Worm (Caenorhabditis elegans) whole organism, L4 larva: ENCODE results near the gene T26C5.3.

Experiments
- F44E2.7 ChIP-seq: fragments of 200-800 bp; sonication (Bioruptor generic); IDR thresholded peaks from 2 replicates; pipeline ENCODE4 v2.1.2; 2022; ENCODE audit warnings: missing genetic modification characterization, missing compliant biosample characterization
- F49E8.2 ChIP-seq: sonication (generic microtip); optimal IDR thresholded peaks from 2 replicates; lab custom pipeline; 2016; ENCODE audit warnings: missing compliant biosample characterization, mild to moderate bottlenecking, missing genetic modification characterization, borderline replicate concordance
- R02D3.7 ChIP-seq: fragments of 150-350 bp; sonication (generic microtip); optimal IDR thresholded peaks from 3 replicates; lab custom pipeline; 2014; ENCODE audit warnings: missing biosample characterization, missing genetic modification characterization
- T20F7.1 ChIP-seq: fragments of 200-800 bp; sonication (Bioruptor generic); optimal IDR thresholded peaks from 2 replicates; lab custom pipeline; 2018; ENCODE audit warnings: mild to moderate bottlenecking, missing genetic modification characterization, missing compliant biosample characterization
- T26A8.4 ChIP-seq: fragments of 200-800 bp; sonication (Bioruptor generic); IDR thresholded peaks from 2 replicates; pipeline ENCODE4 v1.3.6; 2022; ENCODE audit warnings: missing genetic modification characterization, missing compliant biosample characterization
- Y105C5A.15 ChIP-seq: fragments of 200-800 bp; sonication (Bioruptor generic); IDR thresholded peaks from 2 replicates; pipeline ENCODE4 v1.3.6; 2022; ENCODE audit warnings: missing genetic modification characterization, missing compliant biosample characterization
- aha-1 ChIP-seq: fragments of 150-350 bp; peaks from one replicate; lab custom pipeline; 2014; ENCODE audit warnings: missing biosample characterization, missing genetic modification characterization
- aly-2 ChIP-seq: sonication (generic microtip); optimal IDR thresholded peaks from 2 replicates; lab custom pipeline; 2018; ENCODE audit warnings: missing biosample characterization, missing genetic modification characterization
- ama-1 ChIP-seq: fragments of 150-350 bp; optimal IDR thresholded peaks from 2 replicates; lab custom pipeline; 2014; ENCODE audit warnings: inconsistent platforms, mixed read lengths
- ceh-20 ChIP-seq: fragments of 200-800 bp; sonication (Bioruptor generic); IDR thresholded peaks from 2 replicates; pipeline ENCODE4 v1.3.6; 2022; ENCODE audit warnings: missing genetic modification reagents, missing genetic modification characterization, missing compliant biosample characterization
- ceh-28 ChIP-seq: fragments of 150-350 bp; optimal IDR thresholded peaks from 2 replicates; lab custom pipeline; 2014; ENCODE audit warnings: missing biosample characterization, missing genetic modification reagents, missing genetic modification characterization
- ceh-32 ChIP-seq: sonication (generic microtip); optimal IDR thresholded peaks from 2 replicates; lab custom pipeline; 2016; ENCODE audit warnings: mild to moderate bottlenecking, missing genetic modification characterization, missing compliant biosample characterization; ENCODE audit not compliant: poor library complexity
- ceh-62 ChIP-seq: sonication (generic microtip); optimal IDR thresholded peaks from 2 replicates; lab custom pipeline; 2017; ENCODE audit warnings: missing biosample characterization, missing genetic modification characterization
- daf-12 ChIP-seq: fragments of 150-350 bp; optimal IDR thresholded peaks from 2 replicates; lab custom pipeline; 2014; ENCODE audit warnings: missing biosample characterization, missing genetic modification reagents, missing genetic modification characterization
- daf-16 ChIP-seq, 3 experiments: sonication (generic microtip); optimal IDR thresholded peaks; 2 replicates each; lab custom pipeline; 2016 to 2017; ENCODE audit warnings: missing genetic modification characterization in 3 of 3, missing genetic modification reagents in 3 of 3, mild to moderate bottlenecking in 2 of 3, missing compliant biosample characterization in 2 of 3, missing biosample characterization in 1 of 3, moderate library complexity in 1 of 3
- dmd-6 ChIP-seq: fragments of 200-800 bp; sonication (Bioruptor generic); IDR thresholded peaks from 2 replicates; pipeline ENCODE4 v1.3.6; 2022; ENCODE audit warnings: missing genetic modification reagents, missing genetic modification characterization, missing compliant biosample characterization
- duxl-1 ChIP-seq: sonication (generic microtip); optimal IDR thresholded peaks from 2 replicates; lab custom pipeline; 2016; ENCODE audit warnings: mild to moderate bottlenecking, missing genetic modification characterization, moderate library complexity, missing compliant biosample characterization; ENCODE audit not compliant: poor library complexity
- dve-1 ChIP-seq: sonication (generic microtip); optimal IDR thresholded peaks from 2 replicates; lab custom pipeline; 2017; ENCODE audit warnings: antibody characterized with exemption, mild to moderate bottlenecking, missing genetic modification characterization, missing compliant biosample characterization; ENCODE audit not compliant: insufficient read depth
- hif-1 ChIP-seq, 2 experiments: sonication (generic microtip); optimal IDR thresholded peaks; 2 replicates each; lab custom pipeline; 2016 to 2017; ENCODE audit warnings: missing compliant biosample characterization in 2 of 2, missing genetic modification characterization in 2 of 2, missing genetic modification reagents in 2 of 2, missing genotype in 2 of 2, mild to moderate bottlenecking in 1 of 2
- hlh-11 ChIP-seq: fragments of 200-800 bp; sonication (Bioruptor generic); optimal IDR thresholded peaks from 2 replicates; lab custom pipeline; 2018; ENCODE audit warnings: mild to moderate bottlenecking, missing genetic modification characterization, missing compliant biosample characterization
- hmg-1.1 ChIP-seq: fragments of 200-800 bp; sonication (Bioruptor generic); IDR thresholded peaks from 2 replicates; pipeline ENCODE4 v1.3.6; 2022; ENCODE audit warnings: missing genetic modification reagents, missing genetic modification characterization, missing compliant biosample characterization
- lin-15B ChIP-seq: fragments of 150-350 bp; sonication (generic microtip); optimal IDR thresholded peaks from 3 replicates; lab custom pipeline; 2014; ENCODE audit warnings: missing biosample characterization, missing genetic modification characterization
- lir-3 ChIP-seq: sonication (generic microtip); optimal IDR thresholded peaks from 2 replicates; lab custom pipeline; 2016; ENCODE audit warnings: mild to moderate bottlenecking, missing genetic modification characterization, missing compliant biosample characterization
- madf-5 ChIP-seq, 2 experiments: fragments of 200-800 bp; sonication (Bioruptor generic); IDR thresholded peaks; 2 replicates each; pipeline ENCODE4 v1.3.6; 2022; ENCODE audit warnings: missing compliant biosample characterization in 2 of 2, missing genetic modification characterization in 2 of 2
- mep-1 ChIP-seq: fragments of 150-350 bp; sonication (generic microtip); optimal IDR thresholded peaks from 3 replicates; lab custom pipeline; 2014; ENCODE audit warnings: missing biosample characterization, missing genetic modification characterization
- mxl-2 ChIP-seq: fragments of 200-800 bp; sonication (Bioruptor generic); conservative IDR thresholded peaks from 2 replicates; pipeline ENCODE4 v1.3.6; 2022; ENCODE audit warnings: missing genetic modification reagents, missing genetic modification characterization, missing compliant biosample characterization
- nhr-10 ChIP-seq: fragments of 150-350 bp; optimal IDR thresholded peaks from 2 replicates; lab custom pipeline; 2014; ENCODE audit warnings: missing biosample characterization, missing genetic modification characterization
- nhr-28 ChIP-seq: fragments of 150-350 bp; optimal IDR thresholded peaks from 2 replicates; lab custom pipeline; 2014; ENCODE audit warnings: missing biosample characterization, missing genetic modification characterization
- nhr-48 ChIP-seq: sonication (generic microtip); optimal IDR thresholded peaks from 2 replicates; lab custom pipeline; 2016; ENCODE audit warnings: mild to moderate bottlenecking, missing genetic modification characterization, missing compliant biosample characterization
- nhr-77 ChIP-seq: fragments of 150-350 bp; optimal IDR thresholded peaks from 2 replicates; lab custom pipeline; 2014; ENCODE audit warnings: missing biosample characterization, missing genetic modification characterization
- php-3 ChIP-seq: fragments of 200-800 bp; sonication (Bioruptor generic); IDR thresholded peaks from 2 replicates; pipeline ENCODE4 v1.3.6; 2022; ENCODE audit warnings: missing genetic modification reagents, missing genetic modification characterization, missing compliant biosample characterization
- pqm-1 ChIP-seq: sonication (generic microtip); optimal IDR thresholded peaks from 2 replicates; lab custom pipeline; 2017; ENCODE audit warnings: missing biosample characterization, missing genetic modification characterization
- rbr-2 ChIP-seq: sonication (generic microtip); optimal IDR thresholded peaks from 2 replicates; lab custom pipeline; 2016; ENCODE audit warnings: missing genotype, missing genetic modification characterization, missing compliant biosample characterization
- saeg-2 ChIP-seq: fragments of 200-800 bp; sonication (Bioruptor generic); IDR thresholded peaks from 2 replicates; pipeline ENCODE4 v1.3.6; 2022; ENCODE audit warnings: missing genetic modification reagents, missing genetic modification characterization, missing compliant biosample characterization
- skn-1 ChIP-seq: fragments of 150-350 bp; optimal IDR thresholded peaks from 2 replicates; lab custom pipeline; 2014; ENCODE audit warnings: missing biosample characterization, missing genetic modification characterization
- snpc-1.2 ChIP-seq: fragments of 200-800 bp; sonication (Bioruptor generic); IDR thresholded peaks from 2 replicates; pipeline ENCODE4 v1.3.6; 2022; ENCODE audit warnings: missing genetic modification reagents, missing genetic modification characterization, missing compliant biosample characterization
- snpc-4 ChIP-seq: fragments of 150-350 bp; optimal IDR thresholded peaks from 2 replicates; lab custom pipeline; 2014; ENCODE audit warnings: missing biosample characterization, missing genetic modification characterization
- tra-1 ChIP-seq: fragments of 200-800 bp; sonication (Bioruptor generic); IDR thresholded peaks from 2 replicates; pipeline ENCODE4 v1.3.6; 2022; ENCODE audit warnings: missing genetic modification reagents, missing genetic modification characterization, missing compliant biosample characterization
- unc-62 ChIP-seq, 3 experiments: fragments of 150-350 bp in 1 of 3; sonication (generic microtip); optimal IDR thresholded peaks in 2 of 3; peaks in 1 of 3; 1 replicate in 1 of 3; 2 replicates in 2 of 3; lab custom pipeline; 2014 to 2017; ENCODE audit warnings: missing biosample characterization in 3 of 3, missing genetic modification characterization in 3 of 3, missing genetic modification reagents in 3 of 3, missing genotype in 1 of 3
- zag-1 ChIP-seq: fragments of 150-350 bp; optimal IDR thresholded peaks from 2 replicates; lab custom pipeline; 2014; ENCODE audit warnings: missing biosample characterization, missing genetic modification characterization
- zip-11 ChIP-seq: fragments of 200-800 bp; sonication (Bioruptor generic); IDR thresholded peaks from 2 replicates; pipeline ENCODE4 v1.3.6; 2022; ENCODE audit warnings: missing genetic modification characterization, missing compliant biosample characterization

T26C5.3 gene

ce11 chrII:9275173-9275572 lies 38.8 kb downstream of the T26C5.3 start:
- TF ChIP-seq daf-16 (GFP tag; optimal IDR thresholded peaks at IDR 0.05; lab: Kevin White, UChicago) (no peak), daf-16 (tag; optimal IDR thresholded peaks at IDR 0.05; lab: Kevin White, UChicago) (peak; percentile 8), lin-15B (no peak), ceh-20 (GFP tag; lab: Robert Waterston, UW) (no peak), F49E8.2 (tag; lab: Kevin White, UChicago) (no peak), daf-12 (tag; lab: Kevin White, UChicago) (no peak), unc-62 (GFP tag; optimal IDR thresholded peaks at IDR 0.05 in 1 of 2; lab: Kevin White, UChicago) (no peak), unc-62 (tag; optimal IDR thresholded peaks at IDR 0.05; lab: Kevin White, UChicago) (no peak), duxl-1 (tag; lab: Kevin White, UChicago) (no peak), ceh-28 (tag; lab: Kevin White, UChicago) (no peak), snpc-1.2 (GFP tag; lab: Robert Waterston, UW) (0 out of 2 replicates have a peak, but pooled peaks have one; percentile 39), zip-11 (GFP tag; lab: Robert Waterston, UW) (no peak), mxl-2 (GFP tag; lab: Robert Waterston, UW) (no peak), R02D3.7 (tag; lab: Kevin White, UChicago) (no peak), ama-1 (no peak), Y105C5A.15 (GFP tag; lab: Robert Waterston, UW) (no peak), mep-1 (no peak), pqm-1 (tag; lab: Kevin White, UChicago) (no peak), skn-1 (tag; lab: Kevin White, UChicago) (no peak), dve-1 (no peak), madf-5 (GFP tag; IDR thresholded peaks at IDR 0.05; lab: Robert Waterston, UW) (no peak), php-3 (GFP tag; lab: Robert Waterston, UW) (no peak), nhr-10 (tag; lab: Kevin White, UChicago) (peak; percentile 36), rbr-2 (tag; lab: Kevin White, UChicago) (no peak), hif-1 (tag; optimal IDR thresholded peaks at IDR 0.05; lab: Kevin White, UChicago) (no peak)
- TF ChIP-seq, all 104 proteins: peak for 3

ce11 chrII:9277153-9277552 lies 40.8 kb downstream of the T26C5.3 start:
- no peak for TF ChIP-seq T26A8.4 (GFP tag; lab: Robert Waterston, UW)
- peak in 1 of 2 experiments; percentile 45 for TF ChIP-seq unc-62 (GFP tag; optimal IDR thresholded peaks at IDR 0.05 in 1 of 2; lab: Kevin White, UChicago)
- no peak for TF ChIP-seq unc-62 (tag; optimal IDR thresholded peaks at IDR 0.05; lab: Kevin White, UChicago)
- TF ChIP-seq lir-3 (tag; lab: Kevin White, UChicago) = no peak
- no peak for TF ChIP-seq daf-16 (GFP tag; optimal IDR thresholded peaks at IDR 0.05; lab: Kevin White, UChicago)
- no peak for TF ChIP-seq daf-16 (tag; optimal IDR thresholded peaks at IDR 0.05; lab: Kevin White, UChicago)

ce11 chrII:9279016-9279415 lies 42.6 kb downstream of the T26C5.3 start:
- TF ChIP-seq aha-1 (tag; lab: Kevin White, UChicago) = peak; percentile 58
- no peak for TF ChIP-seq aly-2 (tag; lab: Kevin White, UChicago)

- peak; percentile 13 for TF ChIP-seq nhr-77 (tag; lab: Kevin White, UChicago)
- TF ChIP-seq hlh-11 = peak; percentile 60
- TF ChIP-seq snpc-4 (tag; lab: Kevin White, UChicago) = no peak
- peak; percentile 22 for TF ChIP-seq nhr-48 (tag; lab: Kevin White, UChicago)
- peak; percentile 63; the same call in 1 of the 2 replicates for TF ChIP-seq tra-1 (GFP tag; lab: Robert Waterston, UW)
- TF ChIP-seq dmd-6 (GFP tag; lab: Robert Waterston, UW) = peak; percentile 82
- TF ChIP-seq pqm-1 (tag; lab: Kevin White, UChicago) = peak; percentile 45
- no peak for TF ChIP-seq ceh-32
- TF ChIP-seq saeg-2 (GFP tag; lab: Robert Waterston, UW) = no peak
- 0 out of 2 replicates have a peak, but pooled peaks have one; percentile 16 for TF ChIP-seq hmg-1.1 (GFP tag; lab: Robert Waterston, UW)
- peak; percentile 87 for TF ChIP-seq nhr-28
- TF ChIP-seq ceh-62 (tag; lab: Kevin White, UChicago) = no peak
- TF ChIP-seq F44E2.7 (GFP tag; lab: Robert Waterston, UW) = no peak
- TF ChIP-seq unc-62 (GFP tag; optimal IDR thresholded peaks at IDR 0.05 in 1 of 2; lab: Kevin White, UChicago) = peak in 1 of 2 experiments; percentile 57
- no peak for TF ChIP-seq unc-62 (tag; optimal IDR thresholded peaks at IDR 0.05; lab: Kevin White, UChicago)
- TF ChIP-seq T20F7.1 (GFP tag; lab: Kevin White, UChicago) = peak; percentile 40
- peak; percentile 72 for TF ChIP-seq dve-1
- no peak for TF ChIP-seq daf-16 (GFP tag; optimal IDR thresholded peaks at IDR 0.05; lab: Kevin White, UChicago)
- TF ChIP-seq daf-16 (tag; optimal IDR thresholded peaks at IDR 0.05; lab: Kevin White, UChicago) = peak; percentile 71
- no peak for TF ChIP-seq zag-1 (tag; lab: Kevin White, UChicago)
- TF ChIP-seq, all 104 proteins: peak for 12
Measured at ce11 chrII:9280048-9280772, 43.8 kb downstream of the T26C5.3 start, which contains the start of gene gldi-3. TSS of gene gldi-3 (minus strand) at chrII:9280098.
